In the genomic region with DNA sequence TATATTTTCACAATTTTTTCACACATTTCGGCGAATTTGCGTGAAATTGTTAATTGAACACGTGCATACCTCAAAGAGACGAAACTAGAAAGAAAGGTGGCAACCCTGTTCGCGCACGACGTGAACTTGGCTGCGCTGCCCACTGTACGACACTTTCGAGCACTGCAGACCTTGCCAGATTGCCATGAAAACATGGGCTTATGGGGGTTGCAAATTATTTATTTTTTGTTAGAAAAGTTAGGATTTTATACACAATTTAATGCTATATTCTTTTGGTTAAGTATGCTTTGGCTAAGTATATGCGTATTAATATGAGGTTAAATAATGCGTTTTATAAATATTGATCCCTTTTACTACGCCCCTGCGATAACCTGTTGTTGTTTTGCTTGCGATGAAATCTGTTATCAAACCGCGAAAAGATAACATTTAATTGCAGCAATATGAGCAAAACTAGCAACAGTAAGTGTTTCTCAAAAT, we compare ENCODE assay signal across 1 fruit fly cellular context.
TF ChIP-seq lines count a peak whose summit lies in the region.

A gene (minus strand): TSS at position 100 of the 477 bp plus-strand sequence.
A gene (plus strand): TSS at position 369 of the 477 bp plus-strand sequence.

TF ChIP-seq in whole organism, embryonic, 481 proteins besides CTCF, POLR2A, EP300 and RAD21 (continued from another document and continues in another):
- TF ChIP-seq CG2202 (tag; optimal IDR thresholded peaks at IDR 0.05; lab: Kevin White, UChicago) (peak; percentile 93), CG6683 (GFP tag; optimal IDR thresholded peaks at IDR 0.05; lab: Kevin White, UChicago) (peak; percentile 90), gsb-n (tag; optimal IDR thresholded peaks at IDR 0.05; lab: Kevin White, UChicago) (peak; percentile 94), vnd (GFP tag; IDR thresholded peaks at IDR 0.05; lab: Robert Waterston, UW; ENCODE audit: partially characterized antibody) (no peak), CG11696 (GFP tag; IDR thresholded peaks at IDR 0.05; lab: Robert Waterston, UW) (peak; percentile 89), CG1647 (GFP tag; optimal IDR thresholded peaks at IDR 0.05; lab: Kevin White, UChicago) (peak; percentile 95), Elba2 (GFP tag; optimal IDR thresholded peaks at IDR 0.05; lab: Kevin White, UChicago) (peak; percentile 88), klu (GFP tag; IDR thresholded peaks at IDR 0.05; lab: Robert Waterston, UW) (peak; percentile 94), trh (GFP tag; optimal IDR thresholded peaks at IDR 0.05; lab: Kevin White, UChicago) (peak; percentile 87), GATAe (GFP tag; conservative IDR thresholded peaks at IDR 0.05; lab: Robert Waterston, UW) (peak; percentile 95), CG31441 (GFP tag; IDR thresholded peaks at IDR 0.05; lab: Robert Waterston, UW) (peak; percentile 94), cad (GFP tag; optimal IDR thresholded peaks at IDR 0.05; lab: Kevin White, UChicago) (no peak), CG6854 (GFP tag; optimal IDR thresholded peaks at IDR 0.05; lab: Kevin White, UChicago) (peak; percentile 85), CG15073 (GFP tag; optimal IDR thresholded peaks at IDR 0.05; lab: Kevin White, UChicago) (peak; percentile 70), p53 (GFP tag; optimal IDR thresholded peaks at IDR 0.05; lab: Kevin White, UChicago) (peak; percentile 94), CG12391 (tag; optimal IDR thresholded peaks at IDR 0.05; lab: Kevin White, UChicago) (peak; percentile 97), CG17385 (GFP tag; optimal IDR thresholded peaks at IDR 0.05; lab: Kevin White, UChicago) (peak; percentile 91), Rx (GFP tag; IDR thresholded peaks at IDR 0.05; lab: Robert Waterston, UW) (peak; percentile 96), dysf (GFP tag; IDR thresholded peaks at IDR 0.05; lab: Robert Waterston, UW) (peak; percentile 95), Jarid2 (GFP tag; optimal IDR thresholded peaks at IDR 0.05; lab: Kevin White, UChicago) (peak; percentile 78), disco-r (GFP tag; optimal IDR thresholded peaks at IDR 0.05; lab: Kevin White, UChicago) (peak; percentile 95), HmgD (GFP tag; optimal IDR thresholded peaks at IDR 0.05; lab: Kevin White, UChicago) (peak; percentile 93), kay (GFP tag; optimal IDR thresholded peaks at IDR 0.05; lab: Kevin White, UChicago) (peak; percentile 92), CG6254 (GFP tag; optimal IDR thresholded peaks at IDR 0.05; lab: Kevin White, UChicago) (peak; percentile 79), CG16863 (GFP tag; optimal IDR thresholded peaks at IDR 0.05; lab: Kevin White, UChicago) (peak; percentile 92), CG12155 (GFP tag; optimal IDR thresholded peaks at IDR 0.05; lab: Kevin White, UChicago) (peak; percentile 95), Usf (GFP tag; optimal IDR thresholded peaks at IDR 0.05; lab: Kevin White, UChicago) (peak; percentile 95), fd102C (GFP tag; optimal IDR thresholded peaks at IDR 0.05; lab: Kevin White, UChicago) (peak; percentile 91), sug (tag; optimal IDR thresholded peaks at IDR 0.05; lab: Kevin White, UChicago) (peak; percentile 97), Sin3A (optimal IDR thresholded peaks at IDR 0.05; lab: Kevin White, UChicago) (peak; percentile 88), Lhr (GFP tag; optimal IDR thresholded peaks at IDR 0.05; lab: Kevin White, UChicago) (peak; percentile 97), Blimp-1 (GFP tag; optimal IDR thresholded peaks at IDR 0.05; lab: Kevin White, UChicago) (peak; percentile 91), CG17829 (tag; optimal IDR thresholded peaks at IDR 0.05; lab: Kevin White, UChicago) (peak; percentile 96), Dbx (GFP tag; IDR thresholded peaks at IDR 0.05; lab: Robert Waterston, UW) (peak; percentile 97), CG10543 (GFP tag; optimal IDR thresholded peaks at IDR 0.05; lab: Kevin White, UChicago) (peak; percentile 99), CG12299 (tag; optimal IDR thresholded peaks at IDR 0.05; lab: Kevin White, UChicago) (peak; percentile 96), HLH4C (GFP tag; IDR thresholded peaks at IDR 0.05; lab: Robert Waterston, UW; ENCODE audit: partially characterized antibody) (peak; percentile 19; the same call in 1 of the 3 replicates), emc (GFP tag; optimal IDR thresholded peaks at IDR 0.05; lab: Kevin White, UChicago) (peak; percentile 93), CG3407 (GFP tag; optimal IDR thresholded peaks at IDR 0.05; lab: Kevin White, UChicago) (peak; percentile 90), Mrtf (GFP tag; IDR thresholded peaks at IDR 0.05; lab: Robert Waterston, UW) (peak; percentile 94), nom (GFP tag; optimal IDR thresholded peaks at IDR 0.05; lab: Kevin White, UChicago) (peak; percentile 90), CG15514 (GFP tag; optimal IDR thresholded peaks at IDR 0.05; lab: Kevin White, UChicago) (peak; percentile 93), br (optimal IDR thresholded peaks at IDR 0.05; lab: Kevin White, UChicago) (no peak), HLHmδ (GFP tag; optimal IDR thresholded peaks at IDR 0.05; lab: Kevin White, UChicago) (peak; percentile 96), CG11398 (GFP tag; optimal IDR thresholded peaks at IDR 0.05; lab: Kevin White, UChicago) (peak; percentile 91), CG9609 (GFP tag; optimal IDR thresholded peaks at IDR 0.05; lab: Kevin White, UChicago) (peak; percentile 96), Stat92E (GFP tag; optimal IDR thresholded peaks at IDR 0.05; lab: Kevin White, UChicago) (peak in 1 of 3 experiments; percentile 73), CG31224 (GFP tag; IDR thresholded peaks at IDR 0.05; lab: Robert Waterston, UW) (peak; percentile 92), CG12769 (tag; optimal IDR thresholded peaks at IDR 0.05; lab: Kevin White, UChicago) (no peak), knrl (GFP tag; IDR thresholded peaks at IDR 0.05; lab: Robert Waterston, UW; ENCODE audit: partially characterized antibody) (peak; percentile 61), B-H2 (GFP tag; optimal IDR thresholded peaks at IDR 0.05; lab: Kevin White, UChicago) (peak; percentile 99), Dek (tag; optimal IDR thresholded peaks at IDR 0.05; lab: Kevin White, UChicago) (peak; percentile 96), sima (GFP tag; optimal IDR thresholded peaks at IDR 0.05; lab: Kevin White, UChicago) (peak; percentile 75), Nf-YB (GFP tag; optimal IDR thresholded peaks at IDR 0.05; lab: Kevin White, UChicago) (peak; percentile 81), Hand (GFP tag; optimal IDR thresholded peaks at IDR 0.05; lab: Kevin White, UChicago) (peak; percentile 85), H15 (GFP tag; IDR thresholded peaks at IDR 0.05; lab: Robert Waterston, UW) (peak; percentile 94), dati (GFP tag; IDR thresholded peaks at IDR 0.05; lab: Robert Waterston, UW) (peak; percentile 89), CG7271 (tag; optimal IDR thresholded peaks at IDR 0.05; lab: Kevin White, UChicago) (peak; percentile 86), TFAM (GFP tag; optimal IDR thresholded peaks at IDR 0.05; lab: Kevin White, UChicago) (peak; percentile 17), ATbp (GFP tag; optimal IDR thresholded peaks at IDR 0.05; lab: Kevin White, UChicago) (peak; percentile 92), gro (GFP tag; optimal IDR thresholded peaks at IDR 0.05; lab: Kevin White, UChicago) (peak; percentile 95), CG3065 (GFP tag; optimal IDR thresholded peaks at IDR 0.05; lab: Kevin White, UChicago) (peak; percentile 88), CG1602 (GFP tag; optimal IDR thresholded peaks at IDR 0.05; lab: Kevin White, UChicago) (peak; percentile 96), Dip2 (GFP tag; IDR thresholded peaks at IDR 0.05; lab: Robert Waterston, UW) (peak; percentile 34; the same call in 1 of the 2 replicates), Dip3 (GFP tag; optimal IDR thresholded peaks at IDR 0.05; lab: Kevin White, UChicago) (peak; percentile 95), Aef1 (GFP tag; IDR thresholded peaks at IDR 0.05; lab: Robert Waterston, UW) (peak; percentile 97), Kr (GFP tag; optimal IDR thresholded peaks at IDR 0.05; lab: Kevin White, UChicago) (peak; percentile 16), ash1 (GFP tag; optimal IDR thresholded peaks at IDR 0.05; lab: Kevin White, UChicago) (peak; percentile 97), Myb (GFP tag; optimal IDR thresholded peaks at IDR 0.05; lab: Kevin White, UChicago) (peak; percentile 89), phol (tag; optimal IDR thresholded peaks at IDR 0.05; lab: Kevin White, UChicago) (peak; percentile 95), peb (GFP tag; IDR thresholded peaks at IDR 0.05; lab: Robert Waterston, UW) (peak; percentile 90), tll (GFP tag; optimal IDR thresholded peaks at IDR 0.05; lab: Kevin White, UChicago) (peak in 1 of 2 experiments; percentile 58), h (optimal IDR thresholded peaks at IDR 0.05; lab: Kevin White, UChicago) (no peak), jumu (GFP tag; optimal IDR thresholded peaks at IDR 0.05; lab: Kevin White, UChicago) (peak; percentile 97), CG8478 (optimal IDR thresholded peaks at IDR 0.05; lab: Kevin White, UChicago) (no peak), CG7372 (GFP tag; IDR thresholded peaks at IDR 0.05; lab: Robert Waterston, UW) (peak; percentile 93), dimm (GFP tag; IDR thresholded peaks at IDR 0.05; lab: Robert Waterston, UW) (peak; percentile 50), ac (GFP tag; optimal IDR thresholded peaks at IDR 0.05; lab: Kevin White, UChicago) (peak; percentile 68), hth (optimal IDR thresholded peaks at IDR 0.05; lab: Kevin White, UChicago) (no peak), slbo (GFP tag; IDR thresholded peaks at IDR 0.05; lab: Robert Waterston, UW) (peak; percentile 98), Sry-β (GFP tag; optimal IDR thresholded peaks at IDR 0.05; lab: Kevin White, UChicago) (peak; percentile 57), MESR4 (GFP tag; optimal IDR thresholded peaks at IDR 0.05; lab: Kevin White, UChicago) (peak; percentile 94), jigr1 (GFP tag; IDR thresholded peaks at IDR 0.05; lab: Robert Waterston, UW) (peak; percentile 86), ci (GFP tag; IDR thresholded peaks at IDR 0.05; lab: Robert Waterston, UW) (peak; percentile 97), CG43689 (GFP tag; IDR thresholded peaks at IDR 0.05; lab: Robert Waterston, UW) (peak; percentile 89), yki (optimal IDR thresholded peaks at IDR 0.05; lab: Kevin White, UChicago) (no peak), Bgb (GFP tag; IDR thresholded peaks at IDR 0.05; lab: Robert Waterston, UW; ENCODE audit: partially characterized antibody) (peak; percentile 61), CG2116 (GFP tag; optimal IDR thresholded peaks at IDR 0.05; lab: Kevin White, UChicago) (peak; percentile 91), CG10267 (tag; optimal IDR thresholded peaks at IDR 0.05; lab: Kevin White, UChicago) (peak; percentile 99), Atf6 (GFP tag; IDR thresholded peaks at IDR 0.05; lab: Robert Waterston, UW) (peak; percentile 94), croc (GFP tag; conservative IDR thresholded peaks at IDR 0.05; lab: Robert Waterston, UW) (peak; percentile 87), CG8388 (GFP tag; optimal IDR thresholded peaks at IDR 0.05; lab: Kevin White, UChicago) (peak; percentile 94), Mes4 (GFP tag; optimal IDR thresholded peaks at IDR 0.05; lab: Kevin White, UChicago) (peak; percentile 94), wek (GFP tag; optimal IDR thresholded peaks at IDR 0.05; lab: Kevin White, UChicago) (peak; percentile 79), Sox100B (GFP tag; optimal IDR thresholded peaks at IDR 0.05; lab: Kevin White, UChicago) (no peak), CG17612 (GFP tag; IDR thresholded peaks at IDR 0.05; lab: Robert Waterston, UW) (peak; percentile 91), CG13123 (GFP tag; optimal IDR thresholded peaks at IDR 0.05; lab: Kevin White, UChicago) (peak; percentile 100), Fer2 (tag; optimal IDR thresholded peaks at IDR 0.05; lab: Kevin White, UChicago) (peak; percentile 96), NC2α (GFP tag; optimal IDR thresholded peaks at IDR 0.05; lab: Kevin White, UChicago) (peak; percentile 83), Hr78 (GFP tag; optimal IDR thresholded peaks at IDR 0.05; lab: Kevin White, UChicago) (no peak), CG11093 (GFP tag; IDR thresholded peaks at IDR 0.05; lab: Robert Waterston, UW) (peak; percentile 88), CG42726 (GFP tag; IDR thresholded peaks at IDR 0.05; lab: Robert Waterston, UW; ENCODE audit: partially characterized antibody) (peak; percentile 48; the same call in 1 of the 2 replicates), gcm2 (GFP tag; optimal IDR thresholded peaks at IDR 0.05; lab: Kevin White, UChicago) (peak; percentile 92), CG9215 (GFP tag; IDR thresholded peaks at IDR 0.05; lab: Robert Waterston, UW) (peak; percentile 95), CG3281 (GFP tag; optimal IDR thresholded peaks at IDR 0.05; lab: Kevin White, UChicago) (peak; percentile 94), danr (GFP tag; IDR thresholded peaks at IDR 0.05; lab: Robert Waterston, UW) (peak; percentile 91), Dll (GFP tag; IDR thresholded peaks at IDR 0.05; lab: Robert Waterston, UW; ENCODE audit: partially characterized antibody) (peak; percentile 25; the same call in 1 of the 4 replicates), stc (GFP tag; IDR thresholded peaks at IDR 0.05; lab: Robert Waterston, UW) (peak; percentile 93), CG12104 (GFP tag; optimal IDR thresholded peaks at IDR 0.05; lab: Kevin White, UChicago) (peak; percentile 94), Opbp (GFP tag; IDR thresholded peaks at IDR 0.05; lab: Robert Waterston, UW; ENCODE audit: partially characterized antibody) (peak; percentile 100), ato (GFP tag; IDR thresholded peaks at IDR 0.05; lab: Robert Waterston, UW; ENCODE audit: partially characterized antibody) (peak; percentile 16; the same call in 1 of the 2 replicates), NK7.1 (GFP tag; optimal IDR thresholded peaks at IDR 0.05; lab: Kevin White, UChicago) (peak; percentile 92), Atf-2 (GFP tag; optimal IDR thresholded peaks at IDR 0.05; lab: Kevin White, UChicago) (peak; percentile 90), unc-4 (GFP tag; IDR thresholded peaks at IDR 0.05; lab: Robert Waterston, UW; ENCODE audit: partially characterized antibody) (peak; percentile 30; the same call in 1 of the 2 replicates), ERR (GFP tag; optimal IDR thresholded peaks at IDR 0.05; lab: Kevin White, UChicago) (peak; percentile 91), CG6765 (GFP tag; optimal IDR thresholded peaks at IDR 0.05; lab: Kevin White, UChicago) (peak; percentile 94), abd-A (tag; optimal IDR thresholded peaks at IDR 0.05; lab: Kevin White, UChicago) (no peak), sqz (GFP tag; optimal IDR thresholded peaks at IDR 0.05; lab: Kevin White, UChicago) (peak; percentile 90), sob (GFP tag; IDR thresholded peaks at IDR 0.05; lab: Robert Waterston, UW) (peak; percentile 97), Lpt (GFP tag; optimal IDR thresholded peaks at IDR 0.05; lab: Kevin White, UChicago) (no peak), NfI (GFP tag; optimal IDR thresholded peaks at IDR 0.05; lab: Kevin White, UChicago) (peak; percentile 98), oc (tag; optimal IDR thresholded peaks at IDR 0.05; lab: Kevin White, UChicago) (peak; percentile 91), CG2129 (GFP tag; IDR thresholded peaks at IDR 0.05; lab: Robert Waterston, UW; ENCODE audit: partially characterized antibody) (no peak)
